Worm (Caenorhabditis elegans) whole organism, young adult: ENCODE results near the gene ftt-2.

Experiments
- B0019.2 ChIP-seq: fragments of 200-800 bp; sonication (Bioruptor generic); conservative IDR thresholded peaks from 2 replicates; pipeline ENCODE4 v1.3.6; 2022; ENCODE audit warnings: missing genetic modification reagents, missing genetic modification characterization, missing compliant biosample characterization
- B0035.1 ChIP-seq: sonication (generic microtip); optimal IDR thresholded peaks from 2 replicates; lab custom pipeline; 2016; ENCODE audit warnings: missing genetic modification characterization, mild to moderate bottlenecking, missing compliant biosample characterization, missing genotype, missing genetic modification reagents
- B0261.1 ChIP-seq: sonication (generic microtip); optimal IDR thresholded peaks from 2 replicates; lab custom pipeline; 2016; ENCODE audit warnings: mild to moderate bottlenecking, missing genetic modification characterization, moderate library complexity, missing compliant biosample characterization
- C06A6.2 ChIP-seq: fragments of 200-800 bp; sonication (Bioruptor generic); conservative IDR thresholded peaks from 2 replicates; pipeline ENCODE4 v1.3.6; 2022; ENCODE audit warnings: missing genetic modification characterization, missing compliant biosample characterization
- F10E7.11 ChIP-seq: sonication (generic microtip); optimal IDR thresholded peaks from 2 replicates; lab custom pipeline; 2017; ENCODE audit warnings: mild to moderate bottlenecking, missing genetic modification characterization, moderate library complexity, missing compliant biosample characterization
- F22D6.2 ChIP-seq: sonication (generic microtip); optimal IDR thresholded peaks from 2 replicates; lab custom pipeline; 2016; ENCODE audit warnings: mild to moderate bottlenecking, missing genetic modification characterization, missing compliant biosample characterization
- K11D2.4 ChIP-seq: fragments of 200-800 bp; sonication (Bioruptor generic); IDR thresholded peaks from 2 replicates; pipeline ENCODE4 v1.3.6; 2022; ENCODE audit warnings: missing genetic modification reagents, missing genetic modification characterization, missing compliant biosample characterization
- K12H6.12 ChIP-seq: fragments of 200-800 bp; sonication (Bioruptor generic); optimal IDR thresholded peaks from 2 replicates; lab custom pipeline; 2018; ENCODE audit warnings: mild to moderate bottlenecking, missing genetic modification characterization, missing compliant biosample characterization
- T26A5.8 ChIP-seq: sonication (generic microtip); optimal IDR thresholded peaks from 2 replicates; lab custom pipeline; 2016; ENCODE audit warnings: missing genetic modification characterization, missing compliant biosample characterization
- Y53G8AR.9 ChIP-seq: fragments of 200-800 bp; sonication (Bioruptor generic); conservative IDR thresholded peaks from 2 replicates; pipeline ENCODE4 v1.3.6; 2022; ENCODE audit warnings: missing genetic modification reagents, missing genetic modification characterization, missing compliant biosample characterization
- Y79H2A.3 ChIP-seq: fragments of 200-800 bp; sonication (Bioruptor generic); conservative IDR thresholded peaks from 2 replicates; pipeline ENCODE4 v1.3.6; 2022; ENCODE audit warnings: missing genetic modification reagents, missing genetic modification characterization, missing compliant biosample characterization
- Y95B8A.8 ChIP-seq: fragments of 200-800 bp; sonication (Bioruptor generic); IDR thresholded peaks from 2 replicates; pipeline ENCODE4 v1.3.6; 2022; ENCODE audit warnings: missing genetic modification reagents, missing genetic modification characterization, missing compliant biosample characterization
- ZK185.1 ChIP-seq: sonication (generic microtip); optimal IDR thresholded peaks from 2 replicates; lab custom pipeline; 2016; ENCODE audit warnings: mild to moderate bottlenecking, missing genetic modification characterization, missing compliant biosample characterization; ENCODE audit not compliant: poor library complexity, severe bottlenecking
- ama-1 ChIP-seq, 3 experiments: fragments of 150-350 bp in 1 of 3; sonication (generic microtip) in 2 of 3; optimal IDR thresholded peaks; 2 replicates each; lab custom pipeline; 2014 to 2018; ENCODE audit warnings: missing biosample characterization in 2 of 3, missing genetic modification characterization in 2 of 3, missing genetic modification reagents in 2 of 3
- aptf-2 ChIP-seq: fragments of 200-800 bp; sonication (Bioruptor generic); conservative IDR thresholded peaks from 2 replicates; pipeline ENCODE4 v1.3.6; 2022; ENCODE audit warnings: missing genetic modification reagents, missing genetic modification characterization, missing compliant biosample characterization
- aptf-3 ChIP-seq: fragments of 200-800 bp; sonication (Bioruptor generic); IDR thresholded peaks from 2 replicates; pipeline ENCODE4 v1.3.6; 2022; ENCODE audit warnings: missing genetic modification characterization, missing compliant biosample characterization
- athp-1 ChIP-seq: sonication (generic microtip); optimal IDR thresholded peaks from 2 replicates; lab custom pipeline; 2017; ENCODE audit warnings: mild to moderate bottlenecking, missing genetic modification characterization, missing compliant biosample characterization
- attf-6 ChIP-seq: fragments of 200-800 bp; sonication (Bioruptor generic); IDR thresholded peaks from 2 replicates; pipeline ENCODE4 v1.3.6; 2022; ENCODE audit warnings: missing genetic modification reagents, missing genetic modification characterization, missing compliant biosample characterization
- cebp-1 ChIP-seq, 2 experiments: fragments of 200-800 bp in 1 of 2; sonication (Bioruptor generic) in 1 of 2; sonication (generic microtip) in 1 of 2; IDR thresholded peaks in 1 of 2; optimal IDR thresholded peaks in 1 of 2; 2 replicates each; pipeline versions ENCODE4 v1.3.6 to Lab custom; 2017 to 2022; ENCODE audit warnings: missing compliant biosample characterization in 2 of 2, missing genetic modification characterization in 2 of 2, mild to moderate bottlenecking in 1 of 2, missing genetic modification reagents in 1 of 2, moderate library complexity in 1 of 2
- ceh-91 ChIP-seq: fragments of 200-800 bp; sonication (Bioruptor generic); IDR thresholded peaks from 2 replicates; pipeline ENCODE4 v1.3.6; 2022; ENCODE audit warnings: missing genetic modification reagents, missing genetic modification characterization, missing compliant biosample characterization
- chd-7 ChIP-seq: sonication (generic microtip); optimal IDR thresholded peaks from 2 replicates; lab custom pipeline; 2016; ENCODE audit warnings: mild to moderate bottlenecking, missing genetic modification characterization, moderate library complexity, missing compliant biosample characterization
- gei-17 ChIP-seq: fragments of 200-800 bp; sonication (Bioruptor generic); optimal IDR thresholded peaks from 2 replicates; lab custom pipeline; 2018; ENCODE audit warnings: mild to moderate bottlenecking, missing genetic modification characterization, missing compliant biosample characterization
- hmg-1.2 ChIP-seq: fragments of 200-800 bp; sonication (Bioruptor generic); IDR thresholded peaks from 2 replicates; pipeline ENCODE4 v1.3.6; 2022; ENCODE audit warnings: missing genetic modification reagents, missing genetic modification characterization, missing compliant biosample characterization
- let-526 ChIP-seq: fragments of 200-800 bp; sonication (Bioruptor generic); IDR thresholded peaks from 2 replicates; pipeline ENCODE4 v1.3.6; 2022; ENCODE audit warnings: missing genetic modification reagents, missing genetic modification characterization, missing compliant biosample characterization
- let-607 ChIP-seq, 2 experiments: fragments of 200-800 bp in 1 of 2; sonication (Bioruptor generic) in 1 of 2; sonication (generic microtip) in 1 of 2; optimal IDR thresholded peaks; 2 replicates each; lab custom pipeline; 2016 to 2018; ENCODE audit warnings: mild to moderate bottlenecking in 2 of 2, missing compliant biosample characterization in 2 of 2, missing genetic modification characterization in 2 of 2, moderate library complexity in 2 of 2, missing genotype in 1 of 2
- lin-40 ChIP-seq: sonication (generic microtip); optimal IDR thresholded peaks from 2 replicates; lab custom pipeline; 2016; ENCODE audit warnings: missing genetic modification characterization, mild to moderate bottlenecking, missing compliant biosample characterization, missing genotype, missing genetic modification reagents
- madf-10 ChIP-seq: sonication (generic microtip); optimal IDR thresholded peaks from 2 replicates; lab custom pipeline; 2016; ENCODE audit warnings: mild to moderate bottlenecking, missing genetic modification characterization, missing compliant biosample characterization
- madf-3 ChIP-seq: fragments of 200-800 bp; sonication (Bioruptor generic); IDR thresholded peaks from 2 replicates; pipeline ENCODE4 v1.3.6; 2022; ENCODE audit warnings: missing genetic modification reagents, missing genetic modification characterization, missing compliant biosample characterization
- madf-8 ChIP-seq: fragments of 200-800 bp; sonication (Bioruptor generic); conservative IDR thresholded peaks from 2 replicates; pipeline ENCODE4 v1.3.6; 2022; ENCODE audit warnings: missing genetic modification reagents, missing genetic modification characterization, missing compliant biosample characterization
- mcd-1 ChIP-seq: fragments of 200-800 bp; sonication (Bioruptor generic); IDR thresholded peaks from 2 replicates; pipeline ENCODE4 v1.3.6; 2022; ENCODE audit warnings: missing genetic modification reagents, missing genetic modification characterization, missing compliant biosample characterization
- mxl-1 ChIP-seq: sonication (generic microtip); optimal IDR thresholded peaks from 2 replicates; lab custom pipeline; 2016; ENCODE audit warnings: missing genetic modification characterization, missing compliant biosample characterization
- nfya-2 ChIP-seq: fragments of 200-800 bp; sonication (Bioruptor generic); IDR thresholded peaks from 2 replicates; pipeline ENCODE4 v1.3.6; 2022; ENCODE audit warnings: missing genetic modification reagents, missing genetic modification characterization, missing compliant biosample characterization
- nfyb-1 ChIP-seq: fragments of 200-800 bp; sonication (Bioruptor generic); IDR thresholded peaks from 2 replicates; pipeline ENCODE4 v1.3.6; 2022; ENCODE audit warnings: missing genetic modification reagents, missing genetic modification characterization, missing compliant biosample characterization
- nhr-90 ChIP-seq: sonication (generic microtip); optimal IDR thresholded peaks from 2 replicates; lab custom pipeline; 2016; ENCODE audit warnings: missing genotype, mild to moderate bottlenecking, missing genetic modification characterization, missing compliant biosample characterization
- rcor-1 ChIP-seq: fragments of 200-800 bp; sonication (Bioruptor generic); IDR thresholded peaks from 2 replicates; pipeline ENCODE4 v1.3.6; 2022; ENCODE audit warnings: missing genetic modification reagents, missing genetic modification characterization, missing compliant biosample characterization
- repo-1 ChIP-seq: sonication (generic microtip); optimal IDR thresholded peaks from 2 replicates; lab custom pipeline; 2017; ENCODE audit warnings: mild to moderate bottlenecking, missing genetic modification characterization, missing compliant biosample characterization
- somi-1 ChIP-seq: fragments of 200-800 bp; sonication (Bioruptor generic); optimal IDR thresholded peaks from 2 replicates; lab custom pipeline; 2018; ENCODE audit warnings: mild to moderate bottlenecking, missing genetic modification characterization, missing compliant biosample characterization
- tbp1 ChIP-seq: fragments of 200-800 bp; sonication (Bioruptor generic); optimal IDR thresholded peaks from 2 replicates; lab custom pipeline; 2018; ENCODE audit warnings: mild to moderate bottlenecking, missing genetic modification characterization, missing compliant biosample characterization
- unc-130 ChIP-seq: sonication (generic microtip); optimal IDR thresholded peaks from 2 replicates; lab custom pipeline; 2016; ENCODE audit warnings: missing genetic modification reagents, missing genetic modification characterization, missing compliant biosample characterization
- unc-62 ChIP-seq: fragments of 150-350 bp; optimal IDR thresholded peaks from 2 replicates; lab custom pipeline; 2014; ENCODE audit warnings: missing biosample characterization, missing genetic modification reagents, missing genetic modification characterization
- ztf-18 ChIP-seq: sonication (generic microtip); optimal IDR thresholded peaks from 2 replicates; lab custom pipeline; 2016; ENCODE audit warnings: missing genotype, mild to moderate bottlenecking, missing genetic modification characterization, missing compliant biosample characterization
- ztf-6 ChIP-seq: fragments of 200-800 bp; sonication (Bioruptor generic); IDR thresholded peaks from 2 replicates; pipeline ENCODE4 v1.3.6; 2022; ENCODE audit warnings: missing genetic modification reagents, missing genetic modification characterization, missing compliant biosample characterization

ftt-2 gene

DNA sequence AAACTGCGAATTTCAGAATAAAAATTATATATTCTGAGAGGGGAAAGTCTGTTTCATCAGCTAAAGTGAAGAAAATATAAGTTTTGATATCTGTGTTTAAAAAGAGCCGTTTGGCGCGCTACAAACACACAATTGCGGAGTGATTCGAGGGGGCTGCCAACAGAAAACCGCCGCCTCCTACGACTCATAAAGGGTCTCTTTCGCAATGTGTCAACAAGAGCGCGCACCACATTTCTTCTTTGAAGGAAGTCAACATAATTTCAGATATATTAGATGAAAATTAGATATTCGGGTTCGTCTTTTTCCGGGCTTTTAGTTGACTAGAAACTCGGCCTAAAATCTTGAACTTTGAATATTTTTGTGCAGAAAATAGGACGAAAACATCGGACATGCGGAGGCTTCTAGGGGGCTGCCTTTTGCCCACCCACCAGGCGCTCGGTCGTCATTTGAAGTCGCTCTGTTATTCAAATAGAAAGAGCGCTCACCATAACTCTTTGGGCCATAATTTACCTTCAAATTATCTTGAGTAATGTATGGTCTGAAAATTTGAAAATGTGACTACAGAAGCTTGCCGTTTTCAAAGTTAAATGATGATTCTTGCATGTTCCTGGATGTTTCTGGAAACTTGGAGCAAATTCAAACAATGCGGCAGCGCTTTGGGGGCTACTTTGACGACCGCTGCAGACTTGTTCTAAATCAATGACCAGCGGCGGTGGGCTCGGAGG, 709 bp upstream of the ftt-2 start (continued):
- TF ChIP-seq aptf-2 (peak; percentile 75), mxl-1 (tag; lab: Kevin White, UChicago) (peak; percentile 33), repo-1 (peak; percentile 95), ceh-91 (no peak)

- TF ChIP-seq F22D6.2 (peak; percentile 8), chd-7 (tag; lab: Kevin White, UChicago) (peak; percentile 23), K12H6.12 (tag; lab: Kevin White, UChicago) (peak; percentile 1), lin-40 (tag; lab: Kevin White, UChicago) (peak; percentile 85), athp-1 (peak; percentile 26), K11D2.4 (GFP tag; lab: Robert Waterston, UW) (peak; percentile 44; the same call in 1 of the 2 replicates), F10E7.11 (tag; lab: Kevin White, UChicago) (peak; percentile 31), somi-1 (peak; percentile 68), C06A6.2 (GFP tag; lab: Robert Waterston, UW) (0 out of 2 replicates have a peak, but pooled peaks have one; percentile 53), unc-130 (no peak), nfya-2 (GFP tag; lab: Robert Waterston, UW) (0 out of 2 replicates have a peak, but pooled peaks have one; percentile 43), attf-6 (GFP tag; lab: Robert Waterston, UW) (peak; percentile 40; the same call in 1 of the 2 replicates), ZK185.1 (tag; lab: Kevin White, UChicago) (peak; percentile 64), nhr-90 (tag; lab: Kevin White, UChicago) (peak; percentile 27), madf-10 (tag; lab: Kevin White, UChicago) (peak; percentile 66), let-526 (GFP tag; lab: Robert Waterston, UW) (no peak), B0019.2 (GFP tag; lab: Robert Waterston, UW) (no peak), ztf-18 (tag; lab: Kevin White, UChicago) (peak; percentile 9), ama-1 (optimal IDR thresholded peaks at IDR 0.05; lab: Kevin White, UChicago) (peak; percentile 76), ama-1 (GFP tag; optimal IDR thresholded peaks at IDR 0.05; lab: Kevin White, UChicago) (peak in 1 of 2 experiments; percentile 36), repo-1 (peak; percentile 90), cebp-1 (GFP tag; IDR thresholded peaks at IDR 0.05; lab: Robert Waterston, UW) (peak; percentile 62; the same call in 1 of the 2 replicates), cebp-1 (tag; optimal IDR thresholded peaks at IDR 0.05; lab: Kevin White, UChicago) (peak; percentile 82), aptf-3 (GFP tag; lab: Robert Waterston, UW) (no peak), Y53G8AR.9 (GFP tag; lab: Robert Waterston, UW) (peak; percentile 81), T26A5.8 (tag; lab: Kevin White, UChicago) (no peak), ztf-6 (no peak), let-607 (tag; optimal IDR thresholded peaks at IDR 0.05; lab: Kevin White, UChicago) (peak in 1 of 2 experiments; percentile 45), madf-3 (GFP tag; lab: Robert Waterston, UW) (peak; percentile 27; the same call in 1 of the 2 replicates), hmg-1.2 (peak; percentile 15; the same call in 1 of the 2 replicates), Y79H2A.3 (GFP tag; lab: Robert Waterston, UW) (0 out of 2 replicates have a peak, but pooled peaks have one; percentile 51), tbp1 (peak; percentile 51), nfyb-1 (GFP tag; lab: Robert Waterston, UW) (peak; percentile 53; the same call in 1 of the 2 replicates), B0035.1 (tag; lab: Kevin White, UChicago) (peak; percentile 60), mcd-1 (GFP tag; lab: Robert Waterston, UW) (0 out of 2 replicates have a peak, but pooled peaks have one; percentile 29), unc-62 (GFP tag; lab: Kevin White, UChicago) (no peak), Y95B8A.8 (GFP tag; lab: Robert Waterston, UW) (peak; percentile 60; the same call in 1 of the 2 replicates), gei-17 (GFP tag; lab: Kevin White, UChicago) (peak; percentile 74), B0261.1 (tag; lab: Kevin White, UChicago) (peak; percentile 4), madf-8 (no peak), rcor-1 (GFP tag; lab: Robert Waterston, UW) (peak; percentile 11; the same call in 1 of the 2 replicates)
Observed at ce11 chrX:11603234-11604108, 1.7 kb downstream of the ftt-2 start.
